Fruit fly (Drosophila melanogaster) whole organism, embryonic: ENCODE measurements around the gene mRpL37.

Experiments
- Bdp1 ChIP-seq: fragments of 200-800 bp; sonication (Bioruptor generic); optimal IDR thresholded peaks from 3 replicates; lab custom pipeline; 2016; ENCODE audit warnings: missing biosample characterization, missing genetic modification characterization
- CG10959 ChIP-seq: fragments of 200-800 bp; sonication (Bioruptor generic); IDR thresholded peaks from 2 replicates; pipeline ENCODE4 v1.3.6; 2022; ENCODE audit warnings: missing biosample characterization, missing genetic modification characterization
- CG11247 ChIP-seq: fragments of 200-800 bp; sonication (Bioruptor generic); IDR thresholded peaks from 2 replicates; pipeline ENCODE4 v1.3.6; 2022; ENCODE audit warnings: missing biosample characterization, missing genetic modification characterization
- CG11398 ChIP-seq: fragments of 200-800 bp; sonication (Bioruptor generic); optimal IDR thresholded peaks from 2 replicates; lab custom pipeline; 2016; ENCODE audit warnings: missing biosample characterization, missing genetic modification characterization
- CG13775 ChIP-seq: fragments of 200-800 bp; sonication (Bioruptor generic); optimal IDR thresholded peaks from 3 replicates; lab custom pipeline; 2017; ENCODE audit warnings: missing biosample characterization, mild to moderate bottlenecking, missing genetic modification characterization
- CG14050 ChIP-seq: fragments of 200-800 bp; sonication (Bioruptor generic); IDR thresholded peaks from 3 replicates; pipeline ENCODE4 v1.3.6; 2022; ENCODE audit warnings: missing biosample characterization, missing genetic modification characterization
- CG17328 ChIP-seq: fragments of 200-800 bp; sonication (Bioruptor generic); IDR thresholded peaks from 2 replicates; pipeline ENCODE4 v1.3.6; 2022; ENCODE audit warnings: missing biosample characterization, missing genetic modification characterization
- CG2116 ChIP-seq: fragments of 200-800 bp; sonication (Bioruptor generic); optimal IDR thresholded peaks from 3 replicates; lab custom pipeline; 2018; ENCODE audit warnings: missing biosample characterization, mild to moderate bottlenecking, missing genetic modification characterization
- CG2875 ChIP-seq: fragments of 200-800 bp; sonication (Bioruptor generic); optimal IDR thresholded peaks from 2 replicates; lab custom pipeline; 2017; ENCODE audit warnings: missing biosample characterization, mild to moderate bottlenecking, missing genetic modification characterization, missing genetic modification reagents
- CG4360 ChIP-seq: fragments of 200-800 bp; sonication (Bioruptor generic); IDR thresholded peaks from 2 replicates; pipeline ENCODE4 v1.3.6; 2022; ENCODE audit warnings: missing biosample characterization, missing genetic modification characterization
- CG4404 ChIP-seq: fragments of 200-800 bp; sonication (Bioruptor generic); IDR thresholded peaks from 2 replicates; pipeline ENCODE4 v1.3.6; 2022; ENCODE audit warnings: missing biosample characterization, missing genetic modification characterization
- CG6272 ChIP-seq: fragments of 200-800 bp; sonication (Bioruptor generic); IDR thresholded peaks from 2 replicates; pipeline ENCODE4 v1.3.6; 2022; ENCODE audit warnings: missing biosample characterization, missing genetic modification characterization
- CG7745 ChIP-seq: fragments of 200-800 bp; sonication (Bioruptor generic); optimal IDR thresholded peaks from 2 replicates; lab custom pipeline; 2018; ENCODE audit warnings: missing biosample characterization, mild to moderate bottlenecking, missing genetic modification characterization, moderate library complexity
- CG8281 ChIP-seq: fragments of 200-800 bp; sonication (Bioruptor generic); optimal IDR thresholded peaks from 2 replicates; lab custom pipeline; 2018; ENCODE audit warnings: missing biosample characterization, mild to moderate bottlenecking, missing genetic modification characterization, moderate library complexity
- CG9437 ChIP-seq: fragments of 200-800 bp; sonication (Bioruptor generic); optimal IDR thresholded peaks from 2 replicates; lab custom pipeline; 2018; ENCODE audit warnings: missing biosample characterization, mild to moderate bottlenecking, missing genetic modification characterization
- CG9876 ChIP-seq: fragments of 200-800 bp; sonication (Bioruptor generic); optimal IDR thresholded peaks from 2 replicates; lab custom pipeline; 2016; ENCODE audit warnings: missing biosample characterization, missing genetic modification characterization
- CG9932 ChIP-seq: fragments of 200-800 bp; sonication (Bioruptor generic); IDR thresholded peaks from 2 replicates; pipeline ENCODE4 v1.3.6; 2022; ENCODE audit warnings: missing biosample characterization, missing genetic modification characterization
- CTCF ChIP-seq: fragments of 200-800 bp; sonication (Bioruptor generic); optimal IDR thresholded peaks from 2 replicates; lab custom pipeline; 2017; ENCODE audit warnings: missing biosample characterization, mild to moderate bottlenecking, missing genetic modification characterization, moderate library complexity
- D19A ChIP-seq: fragments of 200-800 bp; optimal IDR thresholded peaks from 3 replicates; lab custom pipeline; 2019; ENCODE audit warnings: missing biosample characterization, mild to moderate bottlenecking, missing genetic modification characterization, moderate library complexity
- Dbx ChIP-seq: fragments of 200-800 bp; sonication (Bioruptor generic); IDR thresholded peaks from 3 replicates; pipeline ENCODE4 v1.3.6; 2022; ENCODE audit warnings: missing biosample characterization, missing genetic modification characterization
- Dek ChIP-seq: fragments of 200-800 bp; sonication (Bioruptor generic); optimal IDR thresholded peaks from 3 replicates; lab custom pipeline; 2019; ENCODE audit warnings: missing biosample characterization, mild to moderate bottlenecking, missing genetic modification characterization, moderate library complexity
- Dref ChIP-seq: fragments of 200-800 bp; sonication (Bioruptor generic); IDR thresholded peaks from 2 replicates; pipeline ENCODE4 v1.3.6; 2022; ENCODE audit warnings: missing biosample characterization, missing genetic modification characterization
- HLH4C ChIP-seq: fragments of 200-800 bp; sonication (Bioruptor generic); IDR thresholded peaks from 3 replicates; pipeline ENCODE4 v1.3.6; 2022; ENCODE audit warnings: missing biosample characterization, missing genetic modification characterization; ENCODE audit not compliant: partially characterized antibody
- HmgZ ChIP-seq: fragments of 200-800 bp; sonication (Bioruptor generic); optimal IDR thresholded peaks from 2 replicates; lab custom pipeline; 2018; ENCODE audit warnings: missing biosample characterization, mild to moderate bottlenecking, missing genetic modification characterization
- Hmr ChIP-seq: fragments of 200-800 bp; sonication (Bioruptor generic); optimal IDR thresholded peaks from 3 replicates; lab custom pipeline; 2017; ENCODE audit warnings: mild to moderate bottlenecking, missing biosample characterization, missing genetic modification reagents, missing genetic modification characterization
- Hr78 ChIP-seq, 2 experiments: fragments of 200-800 bp in 1 of 2; fragments of >200 bp in 1 of 2; sonication (Bioruptor generic) in 1 of 2; optimal IDR thresholded peaks; 2 replicates each; lab custom pipeline; 2017 to 2019; ENCODE audit warnings: missing biosample characterization in 2 of 2, missing genetic modification characterization in 2 of 2, mild to moderate bottlenecking in 1 of 2, moderate library complexity in 1 of 2
- Mad ChIP-seq: fragments of 200-800 bp; sonication (Bioruptor generic); optimal IDR thresholded peaks from 2 replicates; lab custom pipeline; 2016; ENCODE audit warnings: missing biosample characterization, missing genetic modification characterization
- Meics ChIP-seq: fragments of 200-800 bp; sonication (Bioruptor generic); optimal IDR thresholded peaks from 2 replicates; lab custom pipeline; 2017; ENCODE audit warnings: missing biosample characterization, mild to moderate bottlenecking, missing genetic modification characterization
- Rx ChIP-seq: fragments of 200-800 bp; sonication (Bioruptor generic); IDR thresholded peaks from 2 replicates; pipeline ENCODE4 v1.3.6; 2022; ENCODE audit warnings: missing biosample characterization, missing genetic modification characterization
- Scr ChIP-seq: fragments of 200-800 bp; sonication (Bioruptor generic); IDR thresholded peaks from 2 replicates; pipeline ENCODE4 v1.3.6; 2022; ENCODE audit warnings: missing biosample characterization, missing genetic modification characterization; ENCODE audit not compliant: partially characterized antibody
- Ssrp ChIP-seq: fragments of 200-800 bp; sonication (Bioruptor generic); optimal IDR thresholded peaks from 2 replicates; lab custom pipeline; 2018; ENCODE audit warnings: missing biosample characterization, mild to moderate bottlenecking, missing genetic modification characterization, moderate library complexity
- abd-A ChIP-seq: fragments of 200-800 bp; sonication (Bioruptor generic); optimal IDR thresholded peaks from 3 replicates; lab custom pipeline; 2019; ENCODE audit warnings: missing biosample characterization, mild to moderate bottlenecking, missing genetic modification characterization, moderate library complexity
- bab2 ChIP-seq: fragments of 200-800 bp; sonication (Bioruptor generic); optimal IDR thresholded peaks from 2 replicates; lab custom pipeline; 2016; ENCODE audit warnings: missing biosample characterization, missing genetic modification characterization
- cad ChIP-seq: fragments of >200 bp; optimal IDR thresholded peaks from 2 replicates; lab custom pipeline; 2017; ENCODE audit warnings: missing biosample characterization, missing genetic modification characterization
- chif ChIP-seq, 2 experiments: fragments of 200-800 bp; sonication (Bioruptor generic); optimal IDR thresholded peaks; 3 replicates each; lab custom pipeline; 2016; ENCODE audit warnings: missing biosample characterization in 2 of 2, missing genetic modification characterization in 2 of 2
- da ChIP-seq: fragments of 200-800 bp; sonication (Bioruptor generic); optimal IDR thresholded peaks from 2 replicates; lab custom pipeline; 2016; ENCODE audit warnings: missing biosample characterization, missing genetic modification characterization
- dpn ChIP-seq, 2 experiments: fragments of 200-800 bp; sonication (Bioruptor generic); optimal IDR thresholded peaks; 3 replicates each; lab custom pipeline; 2016; ENCODE audit warnings: missing biosample characterization in 2 of 2, missing genetic modification characterization in 2 of 2
- fd64A ChIP-seq: fragments of 200-800 bp; sonication (Bioruptor generic); optimal IDR thresholded peaks from 3 replicates; lab custom pipeline; 2018; ENCODE audit warnings: missing biosample characterization, mild to moderate bottlenecking, missing genetic modification characterization
- hkb ChIP-seq, 2 experiments: fragments of 200-800 bp in 1 of 2; fragments of >200 bp in 1 of 2; sonication (Bioruptor generic) in 1 of 2; IDR thresholded peaks in 1 of 2; optimal IDR thresholded peaks in 1 of 2; 2 replicates each; pipeline versions ENCODE4 v1.3.6 to Lab custom; 2017 to 2022; ENCODE audit warnings: missing biosample characterization in 1 of 2, missing genetic modification characterization in 1 of 2
- klu ChIP-seq: fragments of 200-800 bp; sonication (Bioruptor generic); IDR thresholded peaks from 2 replicates; pipeline ENCODE4 v1.3.6; 2022; ENCODE audit warnings: missing biosample characterization, missing genetic modification characterization
- knrl ChIP-seq: fragments of 200-800 bp; sonication (Bioruptor generic); IDR thresholded peaks from 3 replicates; pipeline ENCODE4 v1.3.6; 2022; ENCODE audit warnings: missing biosample characterization, missing genetic modification characterization; ENCODE audit not compliant: partially characterized antibody
- nom ChIP-seq: fragments of 200-800 bp; sonication (Bioruptor generic); optimal IDR thresholded peaks from 2 replicates; lab custom pipeline; 2017; ENCODE audit warnings: missing biosample characterization, missing genetic modification characterization, mild to moderate bottlenecking, moderate library complexity, missing genetic modification reagents
- row ChIP-seq: fragments of 200-800 bp; sonication (Bioruptor generic); IDR thresholded peaks from 3 replicates; pipeline ENCODE4 v1.3.6; 2022; ENCODE audit warnings: missing biosample characterization, missing genetic modification characterization
- sima ChIP-seq: fragments of 200-800 bp; sonication (Bioruptor generic); optimal IDR thresholded peaks from 2 replicates; lab custom pipeline; 2016; ENCODE audit warnings: missing biosample characterization, missing genetic modification characterization
- sob ChIP-seq: fragments of 200-800 bp; sonication (Bioruptor generic); IDR thresholded peaks from 2 replicates; pipeline ENCODE4 v1.3.6; 2022; ENCODE audit warnings: missing biosample characterization, missing genetic modification characterization
- sqz ChIP-seq: fragments of 200-800 bp; sonication (Bioruptor generic); optimal IDR thresholded peaks from 3 replicates; lab custom pipeline; 2018; ENCODE audit warnings: missing biosample characterization, mild to moderate bottlenecking, missing genetic modification characterization
- tgo ChIP-seq: fragments of 200-800 bp; sonication (Bioruptor generic); IDR thresholded peaks from 3 replicates; pipeline ENCODE4 v1.3.6; 2022; ENCODE audit warnings: missing biosample characterization, missing genetic modification characterization
- wek ChIP-seq: fragments of 200-800 bp; sonication (Bioruptor generic); optimal IDR thresholded peaks from 3 replicates; lab custom pipeline; 2018; ENCODE audit warnings: missing biosample characterization, mild to moderate bottlenecking, missing genetic modification characterization, moderate library complexity
- yki ChIP-seq: fragments of >200 bp; optimal IDR thresholded peaks from 3 replicates; lab custom pipeline; 2018
- zen2 ChIP-seq: fragments of 200-800 bp; sonication (Bioruptor generic); IDR thresholded peaks from 3 replicates; pipeline ENCODE4 v1.3.6; 2022; ENCODE audit warnings: missing biosample characterization, missing genetic modification characterization; ENCODE audit not compliant: partially characterized antibody
- zfh1 ChIP-seq: fragments of 200-800 bp; sonication (Bioruptor generic); IDR thresholded peaks from 3 replicates; pipeline ENCODE4 v1.3.6; 2022; ENCODE audit warnings: missing biosample characterization, missing genetic modification characterization

The mRpL37 gene

DNA sequence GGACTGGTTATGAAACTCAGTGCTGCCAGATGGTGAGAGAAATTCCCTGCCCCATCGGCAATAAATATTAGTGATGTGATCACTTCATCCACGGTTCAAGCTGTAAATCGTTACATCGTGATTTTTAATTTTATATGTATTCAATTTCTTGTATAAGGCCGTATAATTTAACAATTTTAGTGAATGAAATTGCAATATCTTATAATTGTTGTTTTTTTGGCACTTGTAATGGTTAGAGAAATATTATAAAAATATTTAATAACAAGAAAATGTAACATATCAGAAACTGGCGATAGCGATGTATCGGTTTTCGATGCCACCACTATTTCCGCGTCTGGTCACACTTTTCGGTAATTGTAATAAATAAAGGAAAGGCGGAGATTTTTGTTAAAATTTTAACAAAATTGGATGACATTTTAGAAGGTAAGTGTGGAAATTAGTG is at the start of gene mRpL37, which contains the start of gene Rbp1 (continued):
- TF ChIP-seq CG9437 (GFP tag; lab: Kevin White, UChicago) (peak; percentile 58), D19A (tag; lab: Kevin White, UChicago) (no peak), abd-A (no peak), yki (peak; percentile 7), cad (no peak), CG11398 (GFP tag; lab: Kevin White, UChicago) (no peak), sima (GFP tag; lab: Kevin White, UChicago) (no peak), Hmr (GFP tag; lab: Kevin White, UChicago) (no peak), Rx (no peak; the same call in 1 of the 2 replicates), da (GFP tag; lab: Kevin White, UChicago) (no peak), HmgZ (peak; percentile 72), CG7745 (tag; lab: Kevin White, UChicago) (no peak), fd64A (GFP tag; lab: Kevin White, UChicago) (no peak), Ssrp (peak; percentile 81), CG13775 (peak; percentile 82), CG4360 (GFP tag; lab: Robert Waterston, UW) (no peak), tgo (GFP tag; lab: Robert Waterston, UW) (peak; percentile 50; the same call in 2 of the 3 replicates), dpn (GFP tag; optimal IDR thresholded peaks at IDR 0.05; lab: Kevin White, UChicago) (peak; percentile 48 to 82), CG2875 (GFP tag; lab: Kevin White, UChicago) (no peak), Meics (GFP tag; lab: Kevin White, UChicago) (peak; percentile 65), row (GFP tag; lab: Robert Waterston, UW) (peak; percentile 97), zfh1 (peak; percentile 41; the same call in 1 of the 3 replicates), CG8281 (tag; lab: Kevin White, UChicago) (no peak), CG14050 (peak; percentile 34; the same call in 1 of the 3 replicates), Dref (GFP tag; lab: Robert Waterston, UW) (peak; percentile 46), CG4404 (GFP tag; lab: Robert Waterston, UW) (peak; percentile 94), bab2 (GFP tag; lab: Kevin White, UChicago) (peak; percentile 60), CG17328 (GFP tag; lab: Robert Waterston, UW) (no peak), CG11247 (GFP tag; lab: Robert Waterston, UW) (peak; percentile 44), zen2 (peak; percentile 55; the same call in 1 of the 3 replicates), hkb (optimal IDR thresholded peaks at IDR 0.05; lab: Kevin White, UChicago) (peak; percentile 13), hkb (GFP tag; IDR thresholded peaks at IDR 0.05; lab: Robert Waterston, UW) (no peak), nom (GFP tag; lab: Kevin White, UChicago) (no peak), CG9876 (GFP tag; lab: Kevin White, UChicago) (no peak), Dbx (GFP tag; lab: Robert Waterston, UW) (peak; percentile 78), Mad (peak; percentile 54), chif (GFP tag; optimal IDR thresholded peaks at IDR 0.05; lab: Kevin White, UChicago) (peak; percentile 18 to 53), sqz (GFP tag; lab: Kevin White, UChicago) (no peak), CG9932 (GFP tag; lab: Robert Waterston, UW) (peak; percentile 91), CTCF (GFP tag; lab: Kevin White, UChicago) (no peak), CG10959 (GFP tag; lab: Robert Waterston, UW) (no peak), Dek (no peak), CG6272 (peak; percentile 87), klu (GFP tag; lab: Robert Waterston, UW) (peak; percentile 70), knrl (GFP tag; lab: Robert Waterston, UW) (peak; percentile 96), sob (GFP tag; lab: Robert Waterston, UW) (peak; percentile 91), Scr (peak; percentile 99), HLH4C (peak; percentile 90), Hr78 (GFP tag; optimal IDR thresholded peaks at IDR 0.05; lab: Kevin White, UChicago) (no peak), Bdp1 (GFP tag; lab: Kevin White, UChicago) (peak; percentile 39), wek (GFP tag; lab: Kevin White, UChicago) (no peak), CG2116 (GFP tag; lab: Kevin White, UChicago) (peak; percentile 63)
